Fruit fly (Drosophila melanogaster): ENCODE measurements around the gene Rab3-GEF.

dm6 chrX:15068537-15068936, 20.9 kb upstream of the Rab3-GEF start:
- no peak for TF ChIP-seq net (GFP tag; optimal IDR thresholded peaks at IDR 0.05)
- no peak for TF ChIP-seq CG10669 (GFP tag; optimal IDR thresholded peaks at IDR 0.05)
- no peak for TF ChIP-seq Sox102F (GFP tag; optimal IDR thresholded peaks at IDR 0.05)
- no peak for TF ChIP-seq salr (GFP tag; optimal IDR thresholded peaks at IDR 0.05)
- TF ChIP-seq CG4318 (GFP tag; optimal IDR thresholded peaks at IDR 0.05) = no peak
- TF ChIP-seq OdsH (GFP tag; optimal IDR thresholded peaks at IDR 0.05) = no peak
- TF ChIP-seq eg (GFP tag; IDR thresholded peaks at IDR 0.05) = no peak
